Fruit fly (Drosophila melanogaster): ENCODE results near the gene CG46320.

CG46320 gene

dm6 chr3L:5779476-5780401, 115.8 kb downstream of the CG46320 start, which contains the start of the genes Myt1, PGRP-LD and Pmi:
Gene Myt1, minus strand, starts transcription at chr3L:5779591.
Gene PGRP-LD, plus strand, starts transcription at chr3L:5780051.
Gene Pmi, plus strand, starts transcription at chr3L:5780051.
- no peak for TF ChIP-seq Rel (GFP tag; optimal IDR thresholded peaks at IDR 0.05)
- TF ChIP-seq Rel (tag; optimal IDR thresholded peaks at IDR 0.05): no peak
- TF ChIP-seq Hr83 (GFP tag; optimal IDR thresholded peaks at IDR 0.05; ENCODE audit: poor library complexity, severe bottlenecking): no peak
- TF ChIP-seq Myc (optimal IDR thresholded peaks at IDR 0.05): peak; percentile 8
- peak; percentile 4 for TF ChIP-seq psq (GFP tag; optimal IDR thresholded peaks at IDR 0.05)
- peak; percentile 1 for TF ChIP-seq ey (GFP tag; optimal IDR thresholded peaks at IDR 0.05)
- no peak for TF ChIP-seq dl (GFP tag; optimal IDR thresholded peaks at IDR 0.05; ENCODE audit: insufficient read depth in 1 of 2, partially characterized antibody in 2 of 2)

dm6 chr3L:5785237-5786062, 121.5 kb downstream of the CG46320 start:
- no peak for TF ChIP-seq Vsx2 (GFP tag; optimal IDR thresholded peaks at IDR 0.05; ENCODE audit: partially characterized antibody)
- no peak for TF ChIP-seq Rel (GFP tag; optimal IDR thresholded peaks at IDR 0.05)
- peak; percentile 2 for TF ChIP-seq Rel (tag; optimal IDR thresholded peaks at IDR 0.05)
- TF ChIP-seq Myc (optimal IDR thresholded peaks at IDR 0.05): no peak
- TF ChIP-seq sv (GFP tag; optimal IDR thresholded peaks at IDR 0.05): no peak

dm6 chr3L:5786604-5787003, 122.7 kb downstream of the CG46320 start, which contains the start of gene Cralbp:
Gene Cralbp, minus strand, starts transcription at chr3L:5786718.
- no peak for TF ChIP-seq pan (optimal IDR thresholded peaks at IDR 0.05)
- no peak for TF ChIP-seq Vsx2 (GFP tag; optimal IDR thresholded peaks at IDR 0.05; ENCODE audit: partially characterized antibody)
- TF ChIP-seq Sp1 (GFP tag; optimal IDR thresholded peaks at IDR 0.05): no peak
- TF ChIP-seq dl (GFP tag; optimal IDR thresholded peaks at IDR 0.05; ENCODE audit: insufficient read depth in 1 of 2, partially characterized antibody in 2 of 2): no peak
- TF ChIP-seq CrebA (GFP tag; optimal IDR thresholded peaks at IDR 0.05; ENCODE audit: borderline replicate concordance): no peak
- TF ChIP-seq fru (GFP tag; optimal IDR thresholded peaks at IDR 0.05): no peak
- no peak for TF ChIP-seq HLH106 (tag; optimal IDR thresholded peaks at IDR 0.05)
- no peak for TF ChIP-seq Myc (optimal IDR thresholded peaks at IDR 0.05)
- no peak for TF ChIP-seq usp (GFP tag; optimal IDR thresholded peaks at IDR 0.05)
- no peak for TF ChIP-seq Jra (GFP tag; optimal IDR thresholded peaks at IDR 0.05)
- TF ChIP-seq CG32264 (GFP tag; optimal IDR thresholded peaks at IDR 0.05): no peak
- TF ChIP-seq dmrt93B (GFP tag; optimal IDR thresholded peaks at IDR 0.05): no peak
- TF ChIP-seq dsf (GFP tag; optimal IDR thresholded peaks at IDR 0.05; ENCODE audit: borderline replicate concordance): no peak
- TF ChIP-seq Hr83 (GFP tag; optimal IDR thresholded peaks at IDR 0.05; ENCODE audit: poor library complexity, severe bottlenecking): no peak
- TF ChIP-seq GATAd (GFP tag; optimal IDR thresholded peaks at IDR 0.05): no peak

- TF ChIP-seq HLH106 (tag; optimal IDR thresholded peaks at IDR 0.05) (no peak), fru (GFP tag; optimal IDR thresholded peaks at IDR 0.05) (no peak), Hr78 (GFP tag; optimal IDR thresholded peaks at IDR 0.05) (no peak), N (GFP tag; optimal IDR thresholded peaks at IDR 0.05) (no peak), ey (GFP tag; optimal IDR thresholded peaks at IDR 0.05) (no peak)
Observed at dm6 chr3L:5787476-5787875, 123.6 kb downstream of the CG46320 start.

- TF ChIP-seq Hr78 (GFP tag; optimal IDR thresholded peaks at IDR 0.05): no peak
- TF ChIP-seq Hnf4 (GFP tag; optimal IDR thresholded peaks at IDR 0.05): no peak
- no peak for TF ChIP-seq Sp1 (GFP tag; optimal IDR thresholded peaks at IDR 0.05)
- TF ChIP-seq Hr83 (GFP tag; optimal IDR thresholded peaks at IDR 0.05; ENCODE audit: poor library complexity, severe bottlenecking): no peak
- no peak for TF ChIP-seq Dfd (GFP tag; optimal IDR thresholded peaks at IDR 0.05)
- TF ChIP-seq Rel (GFP tag; optimal IDR thresholded peaks at IDR 0.05): no peak
- TF ChIP-seq Rel (tag; optimal IDR thresholded peaks at IDR 0.05): no peak
- TF ChIP-seq dl (GFP tag; optimal IDR thresholded peaks at IDR 0.05; ENCODE audit: insufficient read depth in 1 of 2, partially characterized antibody in 2 of 2): no peak
- TF ChIP-seq CrebA (GFP tag; optimal IDR thresholded peaks at IDR 0.05; ENCODE audit: borderline replicate concordance): no peak
- TF ChIP-seq pan (optimal IDR thresholded peaks at IDR 0.05): no peak
- no peak for TF ChIP-seq dsf (GFP tag; optimal IDR thresholded peaks at IDR 0.05; ENCODE audit: borderline replicate concordance)
- TF ChIP-seq brk (GFP tag; optimal IDR thresholded peaks at IDR 0.05): no peak
- no peak for TF ChIP-seq CG9705 (GFP tag; optimal IDR thresholded peaks at IDR 0.05)
- TF ChIP-seq Dif (GFP tag; optimal IDR thresholded peaks at IDR 0.05; ENCODE audit: partially characterized antibody): no peak
- TF ChIP-seq usp (GFP tag; optimal IDR thresholded peaks at IDR 0.05): no peak
- no peak for TF ChIP-seq Vsx2 (GFP tag; optimal IDR thresholded peaks at IDR 0.05; ENCODE audit: partially characterized antibody)
- TF ChIP-seq Myc (optimal IDR thresholded peaks at IDR 0.05): no peak
Observed at dm6 chr3L:5788823-5789222, 124.9 kb downstream of the CG46320 start.
